Fruit fly (Drosophila melanogaster): ENCODE data around the gene CG14369.

The CG14369 gene

DNA sequence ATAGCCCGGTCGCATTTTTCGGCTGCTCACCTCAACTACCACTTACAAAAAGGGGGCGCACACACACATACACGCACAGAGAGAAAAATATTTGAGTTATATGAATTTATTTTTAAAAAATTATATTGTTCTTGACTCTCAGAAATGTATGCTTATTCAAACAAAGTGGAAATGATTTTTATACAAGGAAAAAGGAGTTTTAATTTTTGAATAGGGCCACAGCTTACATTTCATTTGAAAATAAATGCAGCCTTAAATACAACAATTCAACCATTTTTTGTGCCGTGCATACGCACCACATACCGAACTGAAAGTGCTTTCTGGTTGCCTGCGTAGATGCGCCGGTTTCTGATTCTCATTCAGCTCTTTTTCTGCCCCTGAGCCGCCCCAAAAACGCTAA is 8.1 kb upstream of the CG14369 start (continued):
- TF ChIP-seq Med (GFP tag) (peak; percentile 68), mld (GFP tag; IDR thresholded peaks at IDR 0.05; ENCODE audit: partially characterized antibody) (no peak), Xbp1 (GFP tag; optimal IDR thresholded peaks at IDR 0.05) (peak; percentile 14), CG11504 (tag; optimal IDR thresholded peaks at IDR 0.05) (peak; percentile 66), Gug (GFP tag; IDR thresholded peaks at IDR 0.05) (0 out of 4 replicates have a peak, but pooled peaks have one; percentile 11), CG4617 (GFP tag; optimal IDR thresholded peaks at IDR 0.05; ENCODE audit: borderline replicate concordance) (no peak), Ets65A (GFP tag) (peak; percentile 75), grn (GFP tag; optimal IDR thresholded peaks at IDR 0.05) (no peak), pfk (GFP tag; optimal IDR thresholded peaks at IDR 0.05) (no peak), CG33557 (GFP tag; optimal IDR thresholded peaks at IDR 0.05) (no peak), cas (GFP tag; IDR thresholded peaks at IDR 0.05) (no peak), tx (GFP tag; optimal IDR thresholded peaks at IDR 0.05) (no peak), grau (tag; optimal IDR thresholded peaks at IDR 0.05) (peak; percentile 42), tgo (GFP tag; IDR thresholded peaks at IDR 0.05) (peak; percentile 32; the same call in 1 of the 3 replicates), Hmr (GFP tag; optimal IDR thresholded peaks at IDR 0.05) (peak; percentile 49), Sox102F (GFP tag; optimal IDR thresholded peaks at IDR 0.05) (peak; percentile 24), row (GFP tag; IDR thresholded peaks at IDR 0.05) (peak; percentile 60; the same call in 2 of the 3 replicates), slp2 (GFP tag; optimal IDR thresholded peaks at IDR 0.05) (no peak), CG11093 (GFP tag; IDR thresholded peaks at IDR 0.05) (no peak), CG18599 (GFP tag; optimal IDR thresholded peaks at IDR 0.05) (peak; percentile 65), H2.0 (GFP tag; IDR thresholded peaks at IDR 0.05) (no peak), mam (GFP tag; optimal IDR thresholded peaks at IDR 0.05) (peak; percentile 2), CG6175 (GFP tag; IDR thresholded peaks at IDR 0.05) (no peak), Xrp1 (GFP tag; IDR thresholded peaks at IDR 0.05) (peak; percentile 17; the same call in 1 of the 2 replicates)

DNA sequence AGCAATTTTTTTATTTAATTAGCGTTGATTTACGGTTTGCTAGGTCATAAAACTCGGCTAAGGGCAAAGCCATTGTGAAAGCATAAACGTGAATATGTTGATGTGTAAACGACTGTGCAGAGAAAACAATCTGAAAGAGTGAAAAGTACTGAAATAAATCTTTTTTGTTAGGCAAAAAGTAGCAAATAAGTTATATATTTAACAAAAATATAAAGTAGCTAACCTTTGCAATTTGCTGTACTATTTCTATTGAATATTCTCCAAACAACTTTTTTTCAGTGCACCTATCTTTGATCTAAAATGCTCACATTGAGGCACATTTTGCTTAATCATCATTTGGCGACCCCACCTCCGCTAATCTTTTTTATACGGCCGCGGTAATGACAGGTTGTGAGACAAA is 4.0 kb upstream of the CG14369 start:
- no peak for TF ChIP-seq CG6254 (GFP tag; optimal IDR thresholded peaks at IDR 0.05)
- no peak for TF ChIP-seq Ets97D (GFP tag; optimal IDR thresholded peaks at IDR 0.05)
- no peak for TF ChIP-seq CG2712 (tag; optimal IDR thresholded peaks at IDR 0.05)
- no peak for TF ChIP-seq fru (optimal IDR thresholded peaks at IDR 0.05)
- TF ChIP-seq Doc2 (GFP tag; IDR thresholded peaks at IDR 0.05): no peak
- no peak for TF ChIP-seq Antp (GFP tag; optimal IDR thresholded peaks at IDR 0.05)
- TF ChIP-seq Hmx (GFP tag; optimal IDR thresholded peaks at IDR 0.05): no peak
- TF ChIP-seq pita (GFP tag; optimal IDR thresholded peaks at IDR 0.05): no peak
- no peak for TF ChIP-seq CG6272 (GFP tag; IDR thresholded peaks at IDR 0.05)
- no peak for TF ChIP-seq stc (GFP tag; IDR thresholded peaks at IDR 0.05)
- TF ChIP-seq CG6683 (GFP tag; optimal IDR thresholded peaks at IDR 0.05): no peak
- no peak for TF ChIP-seq CG1529 (GFP tag; optimal IDR thresholded peaks at IDR 0.05)
- no peak for TF ChIP-seq Camta (GFP tag; optimal IDR thresholded peaks at IDR 0.05)
- no peak for TF ChIP-seq fd96Cb (tag; optimal IDR thresholded peaks at IDR 0.05)
- TF ChIP-seq H2.0 (GFP tag; IDR thresholded peaks at IDR 0.05): no peak
- peak; percentile 45 for TF ChIP-seq CG11504 (tag; optimal IDR thresholded peaks at IDR 0.05)
- no peak for TF ChIP-seq CG7963 (GFP tag; IDR thresholded peaks at IDR 0.05; ENCODE audit: partially characterized antibody)
- no peak for TF ChIP-seq salm (tag; optimal IDR thresholded peaks at IDR 0.05)
- no peak for TF ChIP-seq gt (GFP tag; IDR thresholded peaks at IDR 0.05)
- TF ChIP-seq Dfd (GFP tag; optimal IDR thresholded peaks at IDR 0.05): no peak
- TF ChIP-seq gcm2 (GFP tag; optimal IDR thresholded peaks at IDR 0.05): no peak
- TF ChIP-seq Tbp (GFP tag; optimal IDR thresholded peaks at IDR 0.05): no peak
- TF ChIP-seq Xbp1 (GFP tag; optimal IDR thresholded peaks at IDR 0.05): no peak
- no peak for TF ChIP-seq CG8944 (GFP tag; optimal IDR thresholded peaks at IDR 0.05)
- TF ChIP-seq Abd-B (GFP tag; optimal IDR thresholded peaks at IDR 0.05): no peak
- no peak for TF ChIP-seq CG2129 (GFP tag; IDR thresholded peaks at IDR 0.05; ENCODE audit: partially characterized antibody)
- TF ChIP-seq Hsf (GFP tag; optimal IDR thresholded peaks at IDR 0.05): no peak
- no peak for TF ChIP-seq CG4730 (GFP tag; IDR thresholded peaks at IDR 0.05)
- TF ChIP-seq Hr3 (GFP tag; optimal IDR thresholded peaks at IDR 0.05): no peak
- TF ChIP-seq lola (GFP tag; optimal IDR thresholded peaks at IDR 0.05): no peak
- no peak for TF ChIP-seq CG3065 (GFP tag; optimal IDR thresholded peaks at IDR 0.05)

Data from whole organism, embryonic.